Fruit fly (Drosophila melanogaster) whole organism: ENCODE data around the gene CG46458.

Experiments
- CG8478 ChIP-seq: fragments of >200 bp; optimal IDR thresholded peaks from 2 replicates; lab custom pipeline; 2018; ENCODE audit warnings: inconsistent platforms
- Dll ChIP-seq: fragments of >200 bp; optimal IDR thresholded peaks from 2 replicates; lab custom pipeline; 2017
- pan ChIP-seq: fragments of >200 bp; optimal IDR thresholded peaks from 2 replicates; lab custom pipeline; 2017
- psq ChIP-seq: fragments of >200 bp; optimal IDR thresholded peaks from 2 replicates; lab custom pipeline; 2017
- usp ChIP-seq: fragments of >200 bp; optimal IDR thresholded peaks from 2 replicates; lab custom pipeline; 2017; ENCODE audit warnings: missing biosample characterization, missing genetic modification characterization, mixed read lengths

- TF ChIP-seq usp (GFP tag; lab: Kevin White, UChicago), result no peak
- no peak for TF ChIP-seq psq
- no peak for TF ChIP-seq Dll
- no peak for TF ChIP-seq CG8478 (lab: Kevin White, UChicago)
- no peak for TF ChIP-seq pan (lab: Kevin White, UChicago)
Measured at dm6 chr3R:6948954-6949708, 9.0 kb downstream of the CG46458 start.
